Worm (Caenorhabditis elegans): Measurements from ENCODE around the gene srx-95.

Gene srx-95

ce11 chrII:6736066-6736465, 18.5 kb downstream of the srx-95 start, which contains the start of gene mrps-18.C:
Gene mrps-18.C, plus strand, starts transcription at chrII:6736203.
- TF ChIP-seq tab-1 (GFP tag; IDR thresholded peaks at IDR 0.05), result no peak
- TF ChIP-seq ztf-29 (GFP tag; IDR thresholded peaks at IDR 0.05), result no peak
- TF ChIP-seq flt-1 (GFP tag; IDR thresholded peaks at IDR 0.05), result no peak
- no peak for TF ChIP-seq cog-1 (tag; optimal IDR thresholded peaks at IDR 0.05)
- TF ChIP-seq ztf-23 (GFP tag; IDR thresholded peaks at IDR 0.05), result no peak
- no peak for TF ChIP-seq med-1 (GFP tag; optimal IDR thresholded peaks at IDR 0.05; ENCODE audit: insufficient read depth)
- no peak for TF ChIP-seq klf-2 (GFP tag; conservative IDR thresholded peaks at IDR 0.05)
- no peak for TF ChIP-seq ref-1 (GFP tag; conservative IDR thresholded peaks at IDR 0.05)
- TF ChIP-seq T22C8.4 (GFP tag; IDR thresholded peaks at IDR 0.05), result no peak

- TF ChIP-seq cog-1 (tag; optimal IDR thresholded peaks at IDR 0.05), result peak; percentile 26
- peak; percentile 50; the same call in 1 of the 2 replicates for TF ChIP-seq ztf-23 (GFP tag; IDR thresholded peaks at IDR 0.05)
- no peak for TF ChIP-seq flt-1 (GFP tag; IDR thresholded peaks at IDR 0.05)
- TF ChIP-seq T22C8.4 (GFP tag; IDR thresholded peaks at IDR 0.05), result no peak
Observed at ce11 chrII:6734674-6735073, 19.9 kb downstream of the srx-95 start, which contains the start of gene T14B4.3. Gene T14B4.3, plus strand, starts transcription at chrII:6734937.

- no peak for TF ChIP-seq flt-1 (GFP tag; IDR thresholded peaks at IDR 0.05)
- TF ChIP-seq ztf-29 (GFP tag; IDR thresholded peaks at IDR 0.05), result no peak
- no peak for TF ChIP-seq cog-1 (tag; optimal IDR thresholded peaks at IDR 0.05)
- no peak for TF ChIP-seq tab-1 (GFP tag; IDR thresholded peaks at IDR 0.05)
- TF ChIP-seq ref-1 (GFP tag; conservative IDR thresholded peaks at IDR 0.05), result no peak
- TF ChIP-seq klf-2 (GFP tag; conservative IDR thresholded peaks at IDR 0.05), result no peak
Observed at ce11 chrII:6733718-6734117, 20.9 kb downstream of the srx-95 start, which contains the start of gene T14B4.9. Gene T14B4.9, minus strand, starts transcription at chrII:6733818.

- TF ChIP-seq med-1 (GFP tag; optimal IDR thresholded peaks at IDR 0.05; ENCODE audit: insufficient read depth), result no peak
Observed at ce11 chrII:6729331-6729730, 25.2 kb downstream of the srx-95 start, which contains the start of gene T14B4.8. Gene T14B4.8, minus strand, starts transcription at chrII:6729390.

ce11 chrII:6726814-6727213, 27.8 kb downstream of the srx-95 start:
- TF ChIP-seq T22C8.4 (GFP tag; IDR thresholded peaks at IDR 0.05) (no peak), ref-1 (GFP tag; conservative IDR thresholded peaks at IDR 0.05) (no peak), cog-1 (tag; optimal IDR thresholded peaks at IDR 0.05) (no peak), med-1 (GFP tag; optimal IDR thresholded peaks at IDR 0.05; ENCODE audit: insufficient read depth) (no peak), flt-1 (GFP tag; IDR thresholded peaks at IDR 0.05) (no peak), ztf-23 (GFP tag; IDR thresholded peaks at IDR 0.05) (no peak), tab-1 (GFP tag; IDR thresholded peaks at IDR 0.05) (no peak), klf-2 (GFP tag; conservative IDR thresholded peaks at IDR 0.05) (no peak), ztf-29 (GFP tag; IDR thresholded peaks at IDR 0.05) (no peak)

ce11 chrII:6721581-6721980, 33.0 kb downstream of the srx-95 start:
- TF ChIP-seq tab-1 (GFP tag; IDR thresholded peaks at IDR 0.05) (peak; percentile 70; the same call in 1 of the 2 replicates), ztf-29 (GFP tag; IDR thresholded peaks at IDR 0.05) (0 out of 2 replicates have a peak, but pooled peaks have one; percentile 45), T22C8.4 (GFP tag; IDR thresholded peaks at IDR 0.05) (no peak), cog-1 (tag; optimal IDR thresholded peaks at IDR 0.05) (no peak), klf-2 (GFP tag; conservative IDR thresholded peaks at IDR 0.05) (no peak), flt-1 (GFP tag; IDR thresholded peaks at IDR 0.05) (peak; percentile 65; the same call in 1 of the 2 replicates), ref-1 (GFP tag; conservative IDR thresholded peaks at IDR 0.05) (no peak), med-1 (GFP tag; optimal IDR thresholded peaks at IDR 0.05; ENCODE audit: insufficient read depth) (peak; percentile 9), ztf-23 (GFP tag; IDR thresholded peaks at IDR 0.05) (peak; percentile 85)

ce11 chrII:6718221-6718620, 36.4 kb downstream of the srx-95 start, which contains the start of gene tsp-10:
Gene tsp-10, plus strand, starts transcription at chrII:6718586.
- TF ChIP-seq tab-1 (GFP tag; IDR thresholded peaks at IDR 0.05), result no peak

- TF ChIP-seq klf-2 (GFP tag; conservative IDR thresholded peaks at IDR 0.05), result no peak
- no peak for TF ChIP-seq tab-1 (GFP tag; IDR thresholded peaks at IDR 0.05)
- TF ChIP-seq flt-1 (GFP tag; IDR thresholded peaks at IDR 0.05), result no peak
- TF ChIP-seq ztf-29 (GFP tag; IDR thresholded peaks at IDR 0.05), result no peak
- TF ChIP-seq ref-1 (GFP tag; conservative IDR thresholded peaks at IDR 0.05), result no peak
- TF ChIP-seq med-1 (GFP tag; optimal IDR thresholded peaks at IDR 0.05; ENCODE audit: insufficient read depth), result no peak
- TF ChIP-seq ztf-23 (GFP tag; IDR thresholded peaks at IDR 0.05), result no peak
- TF ChIP-seq cog-1 (tag; optimal IDR thresholded peaks at IDR 0.05), result no peak
- no peak for TF ChIP-seq T22C8.4 (GFP tag; IDR thresholded peaks at IDR 0.05)
Observed at ce11 chrII:6716638-6717037, 37.9 kb downstream of the srx-95 start, which contains the start of the genes T14B4.5 and T14B4.20. Gene T14B4.5, plus strand, starts transcription at chrII:6716863. Gene T14B4.20, plus strand, starts transcription at chrII:6716901.

- TF ChIP-seq flt-1 (GFP tag; IDR thresholded peaks at IDR 0.05), result no peak
- TF ChIP-seq cog-1 (tag; optimal IDR thresholded peaks at IDR 0.05), result no peak
- TF ChIP-seq tab-1 (GFP tag; IDR thresholded peaks at IDR 0.05), result no peak
- no peak for TF ChIP-seq med-1 (GFP tag; optimal IDR thresholded peaks at IDR 0.05; ENCODE audit: insufficient read depth)
- no peak for TF ChIP-seq ref-1 (GFP tag; conservative IDR thresholded peaks at IDR 0.05)
- TF ChIP-seq ztf-23 (GFP tag; IDR thresholded peaks at IDR 0.05), result no peak
- no peak for TF ChIP-seq klf-2 (GFP tag; conservative IDR thresholded peaks at IDR 0.05)
- no peak for TF ChIP-seq ztf-29 (GFP tag; IDR thresholded peaks at IDR 0.05)
- TF ChIP-seq T22C8.4 (GFP tag; IDR thresholded peaks at IDR 0.05), result no peak
Observed at ce11 chrII:6715853-6716252, 38.7 kb downstream of the srx-95 start.

ce11 chrII:6713832-6714342, 40.7 kb downstream of the srx-95 start, which contains the start of gene dpy-2:
Gene dpy-2, plus strand, starts transcription at chrII:6714292.
- TF ChIP-seq ztf-23 (GFP tag; IDR thresholded peaks at IDR 0.05) (no peak), flt-1 (GFP tag; IDR thresholded peaks at IDR 0.05) (no peak), ref-1 (GFP tag; conservative IDR thresholded peaks at IDR 0.05) (no peak), T22C8.4 (GFP tag; IDR thresholded peaks at IDR 0.05) (no peak), med-1 (GFP tag; optimal IDR thresholded peaks at IDR 0.05; ENCODE audit: insufficient read depth) (no peak), klf-2 (GFP tag; conservative IDR thresholded peaks at IDR 0.05) (no peak), ztf-29 (GFP tag; IDR thresholded peaks at IDR 0.05) (no peak), cog-1 (tag; optimal IDR thresholded peaks at IDR 0.05) (no peak), tab-1 (GFP tag; IDR thresholded peaks at IDR 0.05) (no peak)
